Fruit fly (Drosophila melanogaster) whole organism, prepupa: ENCODE results near the gene wdb.

Source experiments
- Blimp-1 ChIP-seq: fragments of 200-800 bp; sonication (Bioruptor generic); optimal IDR thresholded peaks from 3 replicates; lab custom pipeline; 2017; ENCODE audit warnings: missing biosample characterization, missing genetic modification characterization, mild to moderate bottlenecking, moderate library complexity, missing genetic modification reagents
- CG11294 ChIP-seq: fragments of 200-800 bp; sonication (Bioruptor generic); IDR thresholded peaks from 2 replicates; pipeline ENCODE4 v1.3.6; 2022; ENCODE audit warnings: missing biosample characterization, missing genetic modification characterization
- CG1621 ChIP-seq: fragments of 200-800 bp; sonication (Bioruptor generic); optimal IDR thresholded peaks from 3 replicates; lab custom pipeline; 2018; ENCODE audit warnings: missing biosample characterization, mild to moderate bottlenecking, missing genetic modification characterization
- CG3032 ChIP-seq: fragments of 200-800 bp; optimal IDR thresholded peaks from 2 replicates; lab custom pipeline; 2019; ENCODE audit warnings: missing biosample characterization, mild to moderate bottlenecking, missing genetic modification characterization, moderate library complexity
- CG6276 ChIP-seq: fragments of 200-800 bp; sonication (Bioruptor generic); optimal IDR thresholded peaks from 2 replicates; lab custom pipeline; 2017; ENCODE audit warnings: missing biosample characterization, mild to moderate bottlenecking, missing genetic modification characterization
- CG6792 ChIP-seq: fragments of 200-800 bp; sonication (Bioruptor generic); optimal IDR thresholded peaks from 3 replicates; lab custom pipeline; 2016; ENCODE audit warnings: missing biosample characterization, missing genetic modification characterization
- CG8632 ChIP-seq: fragments of 200-800 bp; sonication (Bioruptor generic); optimal IDR thresholded peaks from 3 replicates; lab custom pipeline; 2016; ENCODE audit warnings: missing biosample characterization, missing genetic modification characterization
- CG9139 ChIP-seq: fragments of 200-800 bp; sonication (Bioruptor generic); optimal IDR thresholded peaks from 3 replicates; lab custom pipeline; 2017; ENCODE audit warnings: missing biosample characterization, mild to moderate bottlenecking, missing genetic modification characterization
- Eip78C ChIP-seq: fragments of 200-800 bp; sonication (Bioruptor generic); peaks from one replicate; lab custom pipeline; 2016; ENCODE audit warnings: missing biosample characterization, missing genetic modification characterization
- Eip93F ChIP-seq: fragments of 200-800 bp; sonication (Bioruptor generic); optimal IDR thresholded peaks from 2 replicates; lab custom pipeline; 2016; ENCODE audit warnings: missing biosample characterization, mild to moderate bottlenecking, missing genetic modification characterization
- Ets21C ChIP-seq: fragments of 200-800 bp; sonication (Bioruptor generic); optimal IDR thresholded peaks from 3 replicates; lab custom pipeline; 2016; ENCODE audit warnings: missing biosample characterization, missing genetic modification characterization
- Ets96B ChIP-seq: fragments of 200-800 bp; optimal IDR thresholded peaks from 2 replicates; lab custom pipeline; 2019; ENCODE audit warnings: missing biosample characterization, mild to moderate bottlenecking, missing genetic modification characterization, moderate library complexity
- achi ChIP-seq: fragments of 200-800 bp; sonication (Bioruptor generic); optimal IDR thresholded peaks from 3 replicates; lab custom pipeline; 2016; ENCODE audit warnings: missing biosample characterization, missing genetic modification characterization
- cyc ChIP-seq: fragments of 200-800 bp; sonication (Bioruptor generic); optimal IDR thresholded peaks from 3 replicates; lab custom pipeline; 2016; ENCODE audit warnings: missing biosample characterization, missing genetic modification characterization
- eg ChIP-seq: fragments of 200-800 bp; sonication (Bioruptor generic); IDR thresholded peaks from 3 replicates; pipeline ENCODE4 v1.3.6; 2022; ENCODE audit warnings: missing biosample characterization, missing genetic modification characterization
- esn ChIP-seq: fragments of 200-800 bp; sonication (Bioruptor generic); optimal IDR thresholded peaks from 2 replicates; lab custom pipeline; 2016; ENCODE audit warnings: missing biosample characterization, mild to moderate bottlenecking, missing genetic modification characterization, moderate library complexity
- fd59A ChIP-seq: fragments of 200-800 bp; sonication (Bioruptor generic); optimal IDR thresholded peaks from 2 replicates; lab custom pipeline; 2017; ENCODE audit warnings: missing biosample characterization, mild to moderate bottlenecking, missing genetic modification characterization, missing genetic modification reagents
- fd85E ChIP-seq: fragments of 200-800 bp; sonication (Bioruptor generic); optimal IDR thresholded peaks from 3 replicates; lab custom pipeline; 2016; ENCODE audit warnings: missing biosample characterization, missing genetic modification characterization
- fkh ChIP-seq: fragments of 200-800 bp; sonication (Bioruptor generic); optimal IDR thresholded peaks from 3 replicates; lab custom pipeline; 2017; ENCODE audit warnings: missing biosample characterization, mild to moderate bottlenecking, missing genetic modification characterization, moderate library complexity

wdb gene

DNA sequence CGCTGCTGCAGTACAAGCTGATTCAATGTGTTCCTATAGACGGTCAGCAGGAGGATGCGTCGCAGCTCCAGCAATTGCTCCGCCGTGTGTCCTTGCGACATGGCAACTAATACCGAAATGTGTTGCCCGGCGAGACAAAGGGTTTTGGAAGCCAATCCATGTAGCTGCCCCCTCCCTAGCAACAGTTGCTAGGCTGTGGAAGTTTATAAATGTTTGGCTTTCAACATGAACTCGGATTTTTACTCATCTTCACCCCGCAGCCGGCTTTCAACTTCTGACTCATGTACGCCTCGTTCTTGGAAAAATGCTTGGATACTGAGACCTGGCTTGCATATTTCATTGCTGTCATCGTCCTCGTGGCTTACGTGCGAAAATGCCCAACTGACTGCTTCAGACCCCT is 64.9 kb downstream of the wdb start, which contains the start of gene CG13972:
TSS of gene CG13972 (minus strand) at position 101 of the 400 bp plus-strand sequence.
- TF ChIP-seq CG1621 (tag; lab: Kevin White, UChicago) (no peak), fkh (GFP tag; lab: Kevin White, UChicago) (no peak), eg (GFP tag; lab: Robert Waterston, UW) (no peak), Blimp-1 (GFP tag; lab: Kevin White, UChicago) (no peak), achi (GFP tag; lab: Kevin White, UChicago) (no peak), Ets21C (GFP tag; lab: Kevin White, UChicago) (no peak), CG9139 (no peak), CG8632 (GFP tag; lab: Kevin White, UChicago) (no peak), Eip78C (no peak), Eip93F (GFP tag; lab: Kevin White, UChicago) (no peak), CG6276 (no peak), CG11294 (GFP tag; lab: Robert Waterston, UW) (no peak), Ets96B (tag; lab: Kevin White, UChicago) (no peak), fd85E (GFP tag; lab: Kevin White, UChicago) (no peak), cyc (GFP tag; lab: Kevin White, UChicago) (no peak), fd59A (no peak), CG6792 (GFP tag; lab: Kevin White, UChicago) (no peak), CG3032 (no peak), esn (GFP tag; lab: Kevin White, UChicago) (no peak)
